Worm (Caenorhabditis elegans) whole organism, late embryonic: ENCODE measurements around the gene B0563.7.

Experiments used
- T23F11.4 ChIP-seq: fragments of 200-800 bp; sonication (Bioruptor generic); optimal IDR thresholded peaks from 2 replicates; lab custom pipeline; 2018; ENCODE audit warnings: mild to moderate bottlenecking, missing genetic modification characterization, missing compliant biosample characterization
- Y22D7AL.16 ChIP-seq: sonication (generic microtip); optimal IDR thresholded peaks from 2 replicates; lab custom pipeline; 2016; ENCODE audit warnings: missing genetic modification characterization, missing compliant biosample characterization
- ceh-19 ChIP-seq: fragments of 200-800 bp; sonication (Bioruptor generic); optimal IDR thresholded peaks from 2 replicates; lab custom pipeline; 2018; ENCODE audit warnings: mild to moderate bottlenecking, missing genetic modification characterization, missing compliant biosample characterization
- ceh-2 ChIP-seq: sonication (generic microtip); optimal IDR thresholded peaks from 2 replicates; lab custom pipeline; 2016; ENCODE audit warnings: missing genotype, missing genetic modification characterization, missing compliant biosample characterization
- ceh-22 ChIP-seq: sonication (generic microtip); optimal IDR thresholded peaks from 2 replicates; lab custom pipeline; 2017; ENCODE audit warnings: missing biosample characterization, missing genetic modification characterization
- ceh-24 ChIP-seq: sonication (generic microtip); optimal IDR thresholded peaks from 2 replicates; lab custom pipeline; 2016; ENCODE audit warnings: mild to moderate bottlenecking, missing genetic modification characterization, missing compliant biosample characterization
- ceh-31 ChIP-seq: sonication (generic microtip); optimal IDR thresholded peaks from 2 replicates; lab custom pipeline; 2016; ENCODE audit warnings: missing genetic modification characterization, missing compliant biosample characterization
- ceh-34 ChIP-seq: sonication (generic microtip); optimal IDR thresholded peaks from 2 replicates; lab custom pipeline; 2016; ENCODE audit warnings: mild to moderate bottlenecking, missing genetic modification characterization, missing compliant biosample characterization
- ceh-48 ChIP-seq: sonication (generic microtip); optimal IDR thresholded peaks from 2 replicates; lab custom pipeline; 2016; ENCODE audit warnings: missing genetic modification characterization, inconsistent platforms, missing compliant biosample characterization
- ceh-9 ChIP-seq: sonication (generic microtip); optimal IDR thresholded peaks from 2 replicates; lab custom pipeline; 2016; ENCODE audit warnings: mild to moderate bottlenecking, missing genetic modification characterization, inconsistent platforms, missing compliant biosample characterization
- che-1 ChIP-seq: sonication (generic microtip); optimal IDR thresholded peaks from 2 replicates; lab custom pipeline; 2016; ENCODE audit warnings: mild to moderate bottlenecking, missing genetic modification characterization, missing compliant biosample characterization
- dmd-4 ChIP-seq: sonication (generic microtip); optimal IDR thresholded peaks from 2 replicates; lab custom pipeline; 2016; ENCODE audit warnings: borderline replicate concordance, missing genetic modification characterization, missing compliant biosample characterization
- eyg-1 ChIP-seq: sonication (generic microtip); optimal IDR thresholded peaks from 2 replicates; lab custom pipeline; 2016; ENCODE audit warnings: missing genotype, missing genetic modification characterization, missing compliant biosample characterization
- fax-1 ChIP-seq: sonication (generic microtip); optimal IDR thresholded peaks from 2 replicates; lab custom pipeline; 2016; ENCODE audit warnings: missing genotype, missing genetic modification characterization, missing compliant biosample characterization
- fkh-6 ChIP-seq: sonication (generic microtip); optimal IDR thresholded peaks from 2 replicates; lab custom pipeline; 2016; ENCODE audit warnings: missing genetic modification characterization, missing compliant biosample characterization
- gmeb-2 ChIP-seq: sonication (generic microtip); optimal IDR thresholded peaks from 2 replicates; lab custom pipeline; 2016; ENCODE audit warnings: missing genetic modification characterization, inconsistent platforms, missing compliant biosample characterization
- hlh-13 ChIP-seq: fragments of 200-800 bp; sonication (Bioruptor generic); optimal IDR thresholded peaks from 2 replicates; lab custom pipeline; 2018; ENCODE audit warnings: mild to moderate bottlenecking, missing genetic modification characterization, missing compliant biosample characterization
- madf-2 ChIP-seq: sonication (generic microtip); optimal IDR thresholded peaks from 2 replicates; lab custom pipeline; 2017; ENCODE audit warnings: missing genetic modification characterization, missing compliant biosample characterization
- nfya-1 ChIP-seq: sonication (generic microtip); optimal IDR thresholded peaks from 2 replicates; lab custom pipeline; 2017; ENCODE audit warnings: missing genetic modification characterization, mild to moderate bottlenecking, missing compliant biosample characterization, antibody characterized with exemption, moderate library complexity
- nhr-232 ChIP-seq: sonication (generic microtip); optimal IDR thresholded peaks from 2 replicates; lab custom pipeline; 2016; ENCODE audit warnings: missing genetic modification characterization, missing compliant biosample characterization
- pag-3 ChIP-seq: sonication (generic microtip); optimal IDR thresholded peaks from 2 replicates; lab custom pipeline; 2016; ENCODE audit warnings: missing compliant biosample characterization, missing genetic modification characterization, borderline replicate concordance
- pat-9 ChIP-seq: fragments of 200-800 bp; sonication (Bioruptor generic); optimal IDR thresholded peaks from 2 replicates; lab custom pipeline; 2018; ENCODE audit warnings: mild to moderate bottlenecking, missing genetic modification characterization, moderate library complexity, missing compliant biosample characterization
- pax-1 ChIP-seq: fragments of 150-350 bp; optimal IDR thresholded peaks from 2 replicates; lab custom pipeline; 2014; ENCODE audit warnings: missing biosample characterization, missing genetic modification characterization
- pha-2 ChIP-seq: sonication (generic microtip); optimal IDR thresholded peaks from 2 replicates; lab custom pipeline; 2017; ENCODE audit warnings: mild to moderate bottlenecking, missing genetic modification characterization, missing compliant biosample characterization
- pha-4 ChIP-seq: fragments of 150-350 bp; optimal IDR thresholded peaks from 2 replicates; lab custom pipeline; 2018; ENCODE audit warnings: missing biosample characterization, missing genetic modification reagents, missing genetic modification characterization
- pqm-1 ChIP-seq: sonication (generic microtip); optimal IDR thresholded peaks from 2 replicates; lab custom pipeline; 2016; ENCODE audit warnings: missing genetic modification characterization, missing compliant biosample characterization
- pros-1 ChIP-seq: fragments of 150-350 bp; optimal IDR thresholded peaks from 2 replicates; lab custom pipeline; 2014; ENCODE audit warnings: missing biosample characterization, missing genetic modification reagents, missing genetic modification characterization
- sdc-2 ChIP-seq: sonication (generic microtip); optimal IDR thresholded peaks from 2 replicates; lab custom pipeline; 2016; ENCODE audit warnings: missing genotype, missing genetic modification characterization, missing compliant biosample characterization
- sox-4 ChIP-seq: sonication (generic microtip); optimal IDR thresholded peaks from 2 replicates; lab custom pipeline; 2017; ENCODE audit warnings: mild to moderate bottlenecking, missing genetic modification characterization, inconsistent platforms, missing compliant biosample characterization
- syd-9 ChIP-seq: sonication (generic microtip); optimal IDR thresholded peaks from 2 replicates; lab custom pipeline; 2016; ENCODE audit warnings: mild to moderate bottlenecking, missing genetic modification characterization, moderate library complexity, missing compliant biosample characterization
- tbx-7 ChIP-seq: sonication (generic microtip); optimal IDR thresholded peaks from 2 replicates; lab custom pipeline; 2016; ENCODE audit warnings: missing genotype, missing genetic modification characterization, missing compliant biosample characterization
- ttx-3 ChIP-seq: sonication (generic microtip); optimal IDR thresholded peaks from 2 replicates; lab custom pipeline; 2016; ENCODE audit warnings: missing genetic modification reagents, missing genetic modification characterization, missing compliant biosample characterization
- unc-3 ChIP-seq, 2 experiments: fragments of 200-800 bp in 1 of 2; sonication (Bioruptor generic) in 1 of 2; sonication (generic microtip) in 1 of 2; conservative IDR thresholded peaks in 1 of 2; optimal IDR thresholded peaks in 1 of 2; 2 replicates each; pipeline versions ENCODE4 v1.3.6 to Lab custom; 2016 to 2022; ENCODE audit warnings: missing compliant biosample characterization in 2 of 2, missing genetic modification characterization in 2 of 2, missing genetic modification reagents in 1 of 2
- zip-5 ChIP-seq: sonication (generic microtip); optimal IDR thresholded peaks from 2 replicates; lab custom pipeline; 2016; ENCODE audit warnings: missing genetic modification characterization, missing compliant biosample characterization

The B0563.7 gene

ce11 chrX:9146953-9147352 is 7.2 kb downstream of the B0563.7 start:
- TF ChIP-seq tbx-7 (tag; lab: Kevin White, UChicago) = no peak
- no peak for TF ChIP-seq che-1 (tag; lab: Kevin White, UChicago)
- no peak for TF ChIP-seq pros-1
- TF ChIP-seq syd-9 (tag; lab: Kevin White, UChicago) = no peak
- no peak for TF ChIP-seq Y22D7AL.16 (tag; lab: Kevin White, UChicago)
- no peak for TF ChIP-seq zip-5 (tag; lab: Kevin White, UChicago)
- no peak for TF ChIP-seq eyg-1 (tag; lab: Kevin White, UChicago)
- no peak for TF ChIP-seq ceh-48 (tag; lab: Kevin White, UChicago)
- no peak for TF ChIP-seq pag-3 (tag; lab: Kevin White, UChicago)
- TF ChIP-seq dmd-4 (tag; lab: Kevin White, UChicago) = no peak
- TF ChIP-seq ttx-3 (tag; lab: Kevin White, UChicago) = no peak
- no peak for TF ChIP-seq sox-4
- TF ChIP-seq madf-2 (tag; lab: Kevin White, UChicago) = no peak
- TF ChIP-seq gmeb-2 (tag; lab: Kevin White, UChicago) = no peak
- TF ChIP-seq T23F11.4 = no peak
- no peak for TF ChIP-seq fkh-6 (tag; lab: Kevin White, UChicago)
- no peak for TF ChIP-seq ceh-2 (tag; lab: Kevin White, UChicago)

ce11 chrX:9145848-9146247 is 8.3 kb downstream of the B0563.7 start, which contains the start of gene B0563.5:
B0563.5 (plus strand) TSS chrX:9146148.
- TF ChIP-seq ceh-31 (tag; lab: Kevin White, UChicago) = no peak

ce11 chrX:9137402-9137801 is 16.7 kb downstream of the B0563.7 start, which contains the start of gene B0563.6:
B0563.6 (plus strand) TSS chrX:9137702.
- TF ChIP-seq eyg-1 (tag; lab: Kevin White, UChicago) (no peak), unc-3 (GFP tag; conservative IDR thresholded peaks at IDR 0.05; lab: Robert Waterston, UW) (no peak), unc-3 (tag; optimal IDR thresholded peaks at IDR 0.05; lab: Kevin White, UChicago) (no peak), fax-1 (no peak), pha-4 (no peak), pat-9 (no peak), sox-4 (no peak), nhr-232 (tag; lab: Kevin White, UChicago) (no peak), hlh-13 (GFP tag; lab: Kevin White, UChicago) (no peak), gmeb-2 (tag; lab: Kevin White, UChicago) (no peak), pag-3 (tag; lab: Kevin White, UChicago) (no peak), pha-2 (tag; lab: Kevin White, UChicago) (no peak), ceh-34 (tag; lab: Kevin White, UChicago) (no peak), fkh-6 (tag; lab: Kevin White, UChicago) (no peak), ceh-19 (GFP tag; lab: Kevin White, UChicago) (no peak)

ce11 chrX:9117541-9117940 is 36.6 kb downstream of the B0563.7 start:
- TF ChIP-seq ceh-34 (tag; lab: Kevin White, UChicago) (no peak), nfya-1 (tag; lab: Kevin White, UChicago) (no peak), sdc-2 (tag; lab: Kevin White, UChicago) (no peak), ceh-24 (tag; lab: Kevin White, UChicago) (no peak), pax-1 (tag; lab: Kevin White, UChicago) (no peak), pha-4 (no peak), ceh-31 (tag; lab: Kevin White, UChicago) (no peak), ceh-22 (tag; lab: Kevin White, UChicago) (no peak), ceh-9 (tag; lab: Kevin White, UChicago) (no peak), tbx-7 (tag; lab: Kevin White, UChicago) (no peak), che-1 (tag; lab: Kevin White, UChicago) (no peak), ceh-2 (tag; lab: Kevin White, UChicago) (no peak), pqm-1 (no peak)
